Fruit fly (Drosophila melanogaster) Kc167 (cell line): ENCODE results near the gene ND-B14.5A.

Experiments used
- Myc ChIP-seq: fragments of >200 bp; optimal IDR thresholded peaks from 2 replicates; lab custom pipeline; 2017; ENCODE audit warnings: missing external identifiers
- Sin3A ChIP-seq: fragments of >200 bp; optimal IDR thresholded peaks from 2 replicates; lab custom pipeline; 2018; ENCODE audit warnings: missing external identifiers
- h ChIP-seq: fragments of >200 bp; optimal IDR thresholded peaks from 3 replicates; lab custom pipeline; 2018; ENCODE audit warnings: missing external identifiers
- insv ChIP-seq: fragments of >200 bp; optimal IDR thresholded peaks from 3 replicates; lab custom pipeline; 2018; ENCODE audit warnings: missing external identifiers
- psq ChIP-seq: fragments of >200 bp; optimal IDR thresholded peaks from 2 replicates; lab custom pipeline; 2017; ENCODE audit warnings: missing external identifiers
- ttk ChIP-seq: sonication (Bioruptor generic); optimal IDR thresholded peaks from 2 replicates; lab custom pipeline; 2017; ENCODE audit warnings: missing external identifiers

The ND-B14.5A gene

DNA sequence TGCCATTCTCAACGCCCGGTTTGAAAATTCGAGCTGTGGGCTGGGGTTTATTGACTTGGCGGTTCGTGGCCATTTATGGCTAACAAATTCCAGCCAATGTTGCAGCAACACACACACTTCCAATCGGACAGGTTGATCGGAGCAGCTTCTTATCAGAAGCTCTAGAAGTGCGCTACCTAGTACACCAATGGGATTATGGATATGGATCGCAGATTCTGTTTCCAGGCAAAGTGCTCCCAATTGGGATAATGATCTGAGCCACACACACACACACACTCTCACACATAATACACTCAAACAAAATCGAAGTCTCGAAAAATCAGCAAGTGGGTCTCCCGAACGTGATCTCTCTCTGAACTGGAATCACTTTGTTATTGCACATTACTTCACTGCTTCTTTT is 49.3 kb downstream of the ND-B14.5A start:
- TF ChIP-seq h (no peak), insv (no peak), Myc (lab: Kevin White, UChicago) (no peak), ttk (lab: Kevin White, UChicago) (no peak), psq (lab: Kevin White, UChicago) (no peak), Sin3A (no peak)

DNA sequence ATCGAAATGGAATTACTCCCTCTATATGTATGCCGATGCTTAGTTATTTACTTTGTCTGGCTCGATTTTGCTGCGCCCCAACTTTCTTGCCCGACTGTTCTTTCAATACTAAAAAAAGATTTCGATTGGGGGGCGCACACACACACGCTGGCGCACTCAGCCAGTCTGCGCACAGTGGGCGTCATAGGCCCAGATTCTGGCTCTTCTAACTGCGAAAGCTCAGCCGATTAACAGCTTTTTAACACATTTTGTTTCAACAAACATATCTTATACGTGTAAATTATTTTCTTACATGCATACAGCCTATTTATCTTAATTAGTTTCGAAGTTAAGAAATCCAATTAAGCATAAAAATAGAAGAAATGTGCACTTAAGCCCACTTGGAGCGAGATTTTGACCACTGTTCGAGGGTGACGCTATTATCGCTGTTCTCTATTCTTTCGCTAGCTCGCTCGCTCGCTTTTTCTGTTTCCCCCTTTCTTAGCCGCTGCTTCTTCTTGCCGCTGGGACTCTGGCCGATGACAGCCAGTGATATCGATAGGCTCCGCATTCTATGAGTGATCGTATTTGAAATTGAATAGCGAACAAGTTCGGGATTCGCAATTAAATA is 50.0 kb downstream of the ND-B14.5A start, which contains the start of gene Vinc:
Gene Vinc (minus strand): TSS at position 387 of the 610 bp plus-strand sequence.
- no peak for TF ChIP-seq psq (lab: Kevin White, UChicago)
- TF ChIP-seq h: no peak
- TF ChIP-seq Sin3A: no peak
